Fruit fly (Drosophila melanogaster) whole organism, prepupa: ENCODE results near the gene btd.

Experiments
- CG10631 ChIP-seq: fragments of 200-800 bp; sonication (Bioruptor generic); optimal IDR thresholded peaks from 2 replicates; lab custom pipeline; 2016; ENCODE audit warnings: missing biosample characterization, missing genetic modification characterization
- CG10669 ChIP-seq: fragments of 200-800 bp; sonication (Bioruptor generic); optimal IDR thresholded peaks from 3 replicates; lab custom pipeline; 2018; ENCODE audit warnings: missing biosample characterization, mild to moderate bottlenecking, missing genetic modification characterization, moderate library complexity
- CG11762 ChIP-seq: fragments of 200-800 bp; sonication (Bioruptor generic); optimal IDR thresholded peaks from 3 replicates; lab custom pipeline; 2016; ENCODE audit warnings: missing biosample characterization, missing genetic modification characterization; ENCODE audit not compliant: insufficient read depth
- CG11902 ChIP-seq: fragments of 200-800 bp; sonication (Bioruptor generic); optimal IDR thresholded peaks from 3 replicates; lab custom pipeline; 2016; ENCODE audit warnings: missing biosample characterization, missing genetic modification characterization
- CG15336 ChIP-seq: fragments of 200-800 bp; sonication (Bioruptor generic); IDR thresholded peaks from 2 replicates; pipeline ENCODE4 v1.3.6; 2022; ENCODE audit warnings: missing biosample characterization, missing genetic modification characterization
- CG1621 ChIP-seq: fragments of 200-800 bp; sonication (Bioruptor generic); optimal IDR thresholded peaks from 3 replicates; lab custom pipeline; 2018; ENCODE audit warnings: missing biosample characterization, mild to moderate bottlenecking, missing genetic modification characterization
- CG16779 ChIP-seq: fragments of 200-800 bp; sonication (Bioruptor generic); optimal IDR thresholded peaks from 3 replicates; lab custom pipeline; 2017; ENCODE audit warnings: missing biosample characterization, mild to moderate bottlenecking, missing genetic modification characterization
- CG3032 ChIP-seq: fragments of 200-800 bp; optimal IDR thresholded peaks from 2 replicates; lab custom pipeline; 2019; ENCODE audit warnings: missing biosample characterization, mild to moderate bottlenecking, missing genetic modification characterization, moderate library complexity
- CG31627 ChIP-seq: fragments of 200-800 bp; sonication (Bioruptor generic); optimal IDR thresholded peaks from 3 replicates; lab custom pipeline; 2016; ENCODE audit warnings: missing biosample characterization, missing genetic modification characterization
- CG3919 ChIP-seq: fragments of 200-800 bp; sonication (Bioruptor generic); optimal IDR thresholded peaks from 3 replicates; lab custom pipeline; 2016; ENCODE audit warnings: missing biosample characterization, missing genetic modification characterization
- CG6276 ChIP-seq: fragments of 200-800 bp; sonication (Bioruptor generic); optimal IDR thresholded peaks from 2 replicates; lab custom pipeline; 2017; ENCODE audit warnings: missing biosample characterization, mild to moderate bottlenecking, missing genetic modification characterization
- CG6792 ChIP-seq: fragments of 200-800 bp; sonication (Bioruptor generic); optimal IDR thresholded peaks from 3 replicates; lab custom pipeline; 2016; ENCODE audit warnings: missing biosample characterization, missing genetic modification characterization
- CG6808 ChIP-seq: fragments of 200-800 bp; sonication (Bioruptor generic); optimal IDR thresholded peaks from 3 replicates; lab custom pipeline; 2017; ENCODE audit warnings: missing biosample characterization, missing genetic modification characterization, mild to moderate bottlenecking, moderate library complexity, missing genetic modification reagents
- CG6854 ChIP-seq: fragments of 200-800 bp; sonication (Bioruptor generic); optimal IDR thresholded peaks from 2 replicates; lab custom pipeline; 2017; ENCODE audit warnings: missing biosample characterization, mild to moderate bottlenecking, missing genetic modification characterization
- CG7368 ChIP-seq: fragments of 200-800 bp; sonication (Bioruptor generic); optimal IDR thresholded peaks from 3 replicates; lab custom pipeline; 2016; ENCODE audit warnings: missing biosample characterization, missing genetic modification characterization
- CG8119 ChIP-seq: fragments of 200-800 bp; sonication (Bioruptor generic); IDR thresholded peaks from 3 replicates; pipeline ENCODE4 v1.3.6; 2022; ENCODE audit warnings: missing biosample characterization, missing genetic modification characterization
- CG8319 ChIP-seq: fragments of 200-800 bp; sonication (Bioruptor generic); optimal IDR thresholded peaks from 3 replicates; lab custom pipeline; 2016; ENCODE audit warnings: missing biosample characterization, missing genetic modification characterization
- CG8632 ChIP-seq: fragments of 200-800 bp; sonication (Bioruptor generic); optimal IDR thresholded peaks from 3 replicates; lab custom pipeline; 2016; ENCODE audit warnings: missing biosample characterization, missing genetic modification characterization
- CG9139 ChIP-seq: fragments of 200-800 bp; sonication (Bioruptor generic); optimal IDR thresholded peaks from 3 replicates; lab custom pipeline; 2017; ENCODE audit warnings: missing biosample characterization, mild to moderate bottlenecking, missing genetic modification characterization
- Eip75B ChIP-seq: fragments of 200-800 bp; sonication (Bioruptor generic); optimal IDR thresholded peaks from 3 replicates; lab custom pipeline; 2016; ENCODE audit warnings: missing biosample characterization, missing genetic modification characterization
- Eip78C ChIP-seq: fragments of 200-800 bp; sonication (Bioruptor generic); peaks from one replicate; lab custom pipeline; 2016; ENCODE audit warnings: missing biosample characterization, missing genetic modification characterization
- Eip93F ChIP-seq: fragments of 200-800 bp; sonication (Bioruptor generic); optimal IDR thresholded peaks from 2 replicates; lab custom pipeline; 2016; ENCODE audit warnings: missing biosample characterization, mild to moderate bottlenecking, missing genetic modification characterization
- Ets21C ChIP-seq: fragments of 200-800 bp; sonication (Bioruptor generic); optimal IDR thresholded peaks from 3 replicates; lab custom pipeline; 2016; ENCODE audit warnings: missing biosample characterization, missing genetic modification characterization
- Ets96B ChIP-seq: fragments of 200-800 bp; optimal IDR thresholded peaks from 2 replicates; lab custom pipeline; 2019; ENCODE audit warnings: missing biosample characterization, mild to moderate bottlenecking, missing genetic modification characterization, moderate library complexity
- Gug ChIP-seq: fragments of 200-800 bp; sonication (Bioruptor generic); IDR thresholded peaks from 2 replicates; pipeline ENCODE4 v1.3.6; 2022; ENCODE audit warnings: missing biosample characterization, missing genetic modification characterization
- Hr38 ChIP-seq: sonication (Bioruptor generic); optimal IDR thresholded peaks from 2 replicates; lab custom pipeline; 2016; ENCODE audit warnings: missing biosample characterization, missing genetic modification characterization
- Hr39 ChIP-seq: fragments of 200-800 bp; sonication (Bioruptor generic); optimal IDR thresholded peaks from 2 replicates; lab custom pipeline; 2016; ENCODE audit warnings: missing biosample characterization, missing genetic modification characterization
- Hr4 ChIP-seq: fragments of 200-800 bp; sonication (Bioruptor generic); optimal IDR thresholded peaks from 3 replicates; lab custom pipeline; 2016; ENCODE audit warnings: missing biosample characterization, missing genetic modification characterization
- Lpt ChIP-seq: fragments of 200-800 bp; sonication (Bioruptor generic); optimal IDR thresholded peaks from 3 replicates; lab custom pipeline; 2016; ENCODE audit warnings: missing biosample characterization, missing genetic modification characterization
- Met ChIP-seq: fragments of 200-800 bp; sonication (Bioruptor generic); optimal IDR thresholded peaks from 3 replicates; lab custom pipeline; 2016; ENCODE audit warnings: missing biosample characterization, missing genetic modification characterization
- OdsH ChIP-seq: fragments of 200-800 bp; sonication (Bioruptor generic); optimal IDR thresholded peaks from 3 replicates; lab custom pipeline; 2016; ENCODE audit warnings: missing biosample characterization, missing genetic modification characterization
- Smox ChIP-seq: fragments of 200-800 bp; sonication (Bioruptor generic); optimal IDR thresholded peaks from 3 replicates; lab custom pipeline; 2016; ENCODE audit warnings: missing biosample characterization, missing genetic modification characterization
- Sox102F ChIP-seq: fragments of 200-800 bp; sonication (Bioruptor generic); optimal IDR thresholded peaks from 2 replicates; lab custom pipeline; 2016; ENCODE audit warnings: missing biosample characterization, mild to moderate bottlenecking, missing genetic modification characterization
- Sox14 ChIP-seq: fragments of 200-800 bp; sonication (Bioruptor generic); optimal IDR thresholded peaks from 3 replicates; lab custom pipeline; 2016; ENCODE audit warnings: missing biosample characterization, missing genetic modification characterization
- Sox15 ChIP-seq: fragments of 200-800 bp; sonication (Bioruptor generic); optimal IDR thresholded peaks from 3 replicates; lab custom pipeline; 2016; ENCODE audit warnings: missing biosample characterization, missing genetic modification characterization
- achi ChIP-seq: fragments of 200-800 bp; sonication (Bioruptor generic); optimal IDR thresholded peaks from 3 replicates; lab custom pipeline; 2016; ENCODE audit warnings: missing biosample characterization, missing genetic modification characterization
- acj6 ChIP-seq: fragments of 200-800 bp; sonication (Bioruptor generic); optimal IDR thresholded peaks from 3 replicates; lab custom pipeline; 2016; ENCODE audit warnings: missing biosample characterization, missing genetic modification characterization
- cyc ChIP-seq: fragments of 200-800 bp; sonication (Bioruptor generic); optimal IDR thresholded peaks from 3 replicates; lab custom pipeline; 2016; ENCODE audit warnings: missing biosample characterization, missing genetic modification characterization
- dsx ChIP-seq: fragments of 200-800 bp; optimal IDR thresholded peaks from 3 replicates; lab custom pipeline; 2019; ENCODE audit warnings: missing biosample characterization, mild to moderate bottlenecking, missing genetic modification characterization, moderate library complexity; ENCODE audit not compliant: poor library complexity, severe bottlenecking
- eg ChIP-seq: fragments of 200-800 bp; sonication (Bioruptor generic); IDR thresholded peaks from 3 replicates; pipeline ENCODE4 v1.3.6; 2022; ENCODE audit warnings: missing biosample characterization, missing genetic modification characterization
- esn ChIP-seq: fragments of 200-800 bp; sonication (Bioruptor generic); optimal IDR thresholded peaks from 2 replicates; lab custom pipeline; 2016; ENCODE audit warnings: missing biosample characterization, mild to moderate bottlenecking, missing genetic modification characterization, moderate library complexity
- fd59A ChIP-seq: fragments of 200-800 bp; sonication (Bioruptor generic); optimal IDR thresholded peaks from 2 replicates; lab custom pipeline; 2017; ENCODE audit warnings: missing biosample characterization, mild to moderate bottlenecking, missing genetic modification characterization, missing genetic modification reagents
- fd85E ChIP-seq: fragments of 200-800 bp; sonication (Bioruptor generic); optimal IDR thresholded peaks from 3 replicates; lab custom pipeline; 2016; ENCODE audit warnings: missing biosample characterization, missing genetic modification characterization
- fkh ChIP-seq: fragments of 200-800 bp; sonication (Bioruptor generic); optimal IDR thresholded peaks from 3 replicates; lab custom pipeline; 2017; ENCODE audit warnings: missing biosample characterization, mild to moderate bottlenecking, missing genetic modification characterization, moderate library complexity
- net ChIP-seq: fragments of 200-800 bp; sonication (Bioruptor generic); optimal IDR thresholded peaks from 3 replicates; lab custom pipeline; 2016; ENCODE audit warnings: missing biosample characterization, missing genetic modification characterization
- pdm3 ChIP-seq: fragments of 200-800 bp; sonication (Bioruptor generic); optimal IDR thresholded peaks from 3 replicates; lab custom pipeline; 2016; ENCODE audit warnings: missing biosample characterization, missing genetic modification characterization
- salr ChIP-seq, 2 experiments: fragments of 200-800 bp; sonication (Bioruptor generic); optimal IDR thresholded peaks; 3 replicates each; lab custom pipeline; 2016 to 2018; ENCODE audit warnings: missing biosample characterization in 2 of 2, missing genetic modification characterization in 2 of 2, mild to moderate bottlenecking in 1 of 2
- spab ChIP-seq: fragments of 200-800 bp; sonication (Bioruptor generic); optimal IDR thresholded peaks from 2 replicates; lab custom pipeline; 2017; ENCODE audit warnings: missing biosample characterization, mild to moderate bottlenecking, missing genetic modification characterization, missing genetic modification reagents
- topi ChIP-seq: fragments of 200-800 bp; sonication (Bioruptor generic); optimal IDR thresholded peaks from 3 replicates; lab custom pipeline; 2016; ENCODE audit warnings: missing biosample characterization, missing genetic modification characterization
- vri ChIP-seq: fragments of 200-800 bp; sonication (Bioruptor generic); optimal IDR thresholded peaks from 3 replicates; lab custom pipeline; 2016; ENCODE audit warnings: missing biosample characterization, mild to moderate bottlenecking, missing genetic modification characterization

The btd gene

DNA sequence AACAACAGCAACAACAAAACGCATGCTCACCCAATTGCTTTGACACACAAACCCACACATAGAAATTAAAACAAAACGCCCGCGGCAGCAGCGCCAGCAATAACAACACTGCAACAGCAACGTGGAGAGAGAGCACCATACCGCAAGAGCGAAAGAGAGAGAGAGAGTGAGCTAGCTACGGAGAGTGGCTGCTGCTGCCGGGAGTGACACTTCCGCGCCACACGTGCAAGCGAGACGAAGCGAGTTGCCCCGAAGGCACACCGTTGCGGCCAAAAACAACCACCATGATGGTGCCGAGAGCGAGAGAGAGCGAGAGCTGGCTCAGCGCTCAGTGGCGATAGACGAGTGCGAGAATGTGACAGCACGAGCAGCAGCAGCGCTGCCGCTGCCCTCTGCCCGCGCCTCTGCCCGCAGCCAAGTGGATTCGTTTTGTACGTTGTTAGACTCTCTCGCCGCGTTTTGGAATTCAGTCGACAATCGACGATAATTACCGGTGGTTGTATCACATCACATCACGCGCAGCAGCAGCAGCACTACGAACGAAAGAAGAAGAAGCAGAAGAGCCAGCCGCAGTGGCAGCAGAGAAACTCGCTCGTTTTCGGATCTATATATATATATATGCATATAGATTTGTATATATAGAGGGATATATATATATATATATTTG lies at the start of gene btd (continued):
- TF ChIP-seq OdsH (GFP tag; lab: Kevin White, UChicago) (no peak), CG3032 (tag; lab: Kevin White, UChicago) (peak; percentile 12), esn (no peak), CG8632 (GFP tag; lab: Kevin White, UChicago) (no peak), acj6 (no peak), Lpt (GFP tag; lab: Kevin White, UChicago) (no peak), CG8319 (no peak), CG10669 (GFP tag; lab: Kevin White, UChicago) (no peak)

dm6 chrX:9644828-9645227 lies 49.2 kb upstream of the btd start:
- TF ChIP-seq cyc (GFP tag; lab: Kevin White, UChicago) (no peak), Sox102F (GFP tag; lab: Kevin White, UChicago) (no peak), CG11902 (GFP tag; lab: Kevin White, UChicago) (no peak), CG9139 (no peak), CG16779 (tag; lab: Kevin White, UChicago) (no peak), topi (GFP tag; lab: Kevin White, UChicago) (peak; percentile 4), eg (GFP tag; lab: Robert Waterston, UW) (no peak), net (GFP tag; lab: Kevin White, UChicago) (no peak), CG6854 (GFP tag; lab: Kevin White, UChicago) (no peak), achi (GFP tag; lab: Kevin White, UChicago) (no peak), Met (no peak), Sox14 (GFP tag; lab: Kevin White, UChicago) (no peak), Ets96B (no peak), Hr39 (no peak), fd85E (no peak), CG15336 (no peak), CG6808 (peak; percentile 8), Ets21C (no peak), Hr38 (GFP tag; lab: Kevin White, UChicago) (no peak), Gug (no peak), fd59A (no peak), salr (GFP tag; optimal IDR thresholded peaks at IDR 0.05; lab: Kevin White, UChicago) (no peak), CG10631 (GFP tag; lab: Kevin White, UChicago) (no peak), CG3919 (GFP tag; lab: Kevin White, UChicago) (no peak), acj6 (no peak), CG11762 (GFP tag; lab: Kevin White, UChicago) (no peak), Hr4 (GFP tag; lab: Kevin White, UChicago) (no peak), Eip78C (GFP tag; lab: Kevin White, UChicago) (peak; percentile 69), vri (GFP tag; lab: Kevin White, UChicago) (no peak), CG6792 (GFP tag; lab: Kevin White, UChicago) (no peak), CG31627 (GFP tag; lab: Kevin White, UChicago) (no peak), pdm3 (no peak), Sox15 (GFP tag; lab: Kevin White, UChicago) (no peak), Lpt (GFP tag; lab: Kevin White, UChicago) (no peak), fkh (GFP tag; lab: Kevin White, UChicago) (peak; percentile 41), Smox (no peak), spab (GFP tag; lab: Kevin White, UChicago) (no peak), Eip93F (GFP tag; lab: Kevin White, UChicago) (no peak), CG7368 (no peak), CG10669 (GFP tag; lab: Kevin White, UChicago) (no peak), CG8632 (GFP tag; lab: Kevin White, UChicago) (no peak), CG6276 (GFP tag; lab: Kevin White, UChicago) (no peak), CG8119 (GFP tag; lab: Robert Waterston, UW) (no peak), dsx (GFP tag; lab: Kevin White, UChicago) (peak; percentile 34), Eip75B (GFP tag; lab: Kevin White, UChicago) (peak; percentile 0), OdsH (GFP tag; lab: Kevin White, UChicago) (no peak), esn (no peak), CG1621 (no peak)
